Worm (Caenorhabditis elegans) whole organism, late embryonic: ENCODE measurements around the gene srw-87.

Source experiments
- C38D4.7 ChIP-seq: fragments of 200-800 bp; sonication (Bioruptor generic); optimal IDR thresholded peaks from 2 replicates; lab custom pipeline; 2018; ENCODE audit warnings: mild to moderate bottlenecking, missing genetic modification characterization, moderate library complexity, missing compliant biosample characterization
- ahr-1 ChIP-seq: sonication (generic microtip); optimal IDR thresholded peaks from 2 replicates; lab custom pipeline; 2016; ENCODE audit warnings: missing genetic modification characterization, missing compliant biosample characterization
- ceh-19 ChIP-seq: fragments of 200-800 bp; sonication (Bioruptor generic); optimal IDR thresholded peaks from 2 replicates; lab custom pipeline; 2018; ENCODE audit warnings: mild to moderate bottlenecking, missing genetic modification characterization, missing compliant biosample characterization
- ceh-2 ChIP-seq: sonication (generic microtip); optimal IDR thresholded peaks from 2 replicates; lab custom pipeline; 2016; ENCODE audit warnings: missing genotype, missing genetic modification characterization, missing compliant biosample characterization
- ceh-34 ChIP-seq: sonication (generic microtip); optimal IDR thresholded peaks from 2 replicates; lab custom pipeline; 2016; ENCODE audit warnings: mild to moderate bottlenecking, missing genetic modification characterization, missing compliant biosample characterization
- dve-1 ChIP-seq: sonication (generic microtip); optimal IDR thresholded peaks from 2 replicates; lab custom pipeline; 2017; ENCODE audit warnings: antibody characterized with exemption, mild to moderate bottlenecking, missing genetic modification characterization, missing compliant biosample characterization
- eyg-1 ChIP-seq: sonication (generic microtip); optimal IDR thresholded peaks from 2 replicates; lab custom pipeline; 2016; ENCODE audit warnings: missing genotype, missing genetic modification characterization, missing compliant biosample characterization
- nfya-1 ChIP-seq: sonication (generic microtip); optimal IDR thresholded peaks from 2 replicates; lab custom pipeline; 2017; ENCODE audit warnings: missing genetic modification characterization, mild to moderate bottlenecking, missing compliant biosample characterization, antibody characterized with exemption, moderate library complexity
- nhr-11 ChIP-seq: fragments of 150-350 bp; optimal IDR thresholded peaks from 2 replicates; lab custom pipeline; 2014; ENCODE audit warnings: missing biosample characterization, missing genetic modification characterization
- sdc-2 ChIP-seq: sonication (generic microtip); optimal IDR thresholded peaks from 2 replicates; lab custom pipeline; 2016; ENCODE audit warnings: missing genotype, missing genetic modification characterization, missing compliant biosample characterization
- tbx-2 ChIP-seq: sonication (generic microtip); optimal IDR thresholded peaks from 2 replicates; lab custom pipeline; 2016; ENCODE audit warnings: missing genetic modification characterization, missing compliant biosample characterization
- tbx-7 ChIP-seq: sonication (generic microtip); optimal IDR thresholded peaks from 2 replicates; lab custom pipeline; 2016; ENCODE audit warnings: missing genotype, missing genetic modification characterization, missing compliant biosample characterization
- unc-3 ChIP-seq, 2 experiments: fragments of 200-800 bp in 1 of 2; sonication (Bioruptor generic) in 1 of 2; sonication (generic microtip) in 1 of 2; conservative IDR thresholded peaks in 1 of 2; optimal IDR thresholded peaks in 1 of 2; 2 replicates each; pipeline versions ENCODE4 v1.3.6 to Lab custom; 2016 to 2022; ENCODE audit warnings: missing compliant biosample characterization in 2 of 2, missing genetic modification characterization in 2 of 2, missing genetic modification reagents in 1 of 2

DNA sequence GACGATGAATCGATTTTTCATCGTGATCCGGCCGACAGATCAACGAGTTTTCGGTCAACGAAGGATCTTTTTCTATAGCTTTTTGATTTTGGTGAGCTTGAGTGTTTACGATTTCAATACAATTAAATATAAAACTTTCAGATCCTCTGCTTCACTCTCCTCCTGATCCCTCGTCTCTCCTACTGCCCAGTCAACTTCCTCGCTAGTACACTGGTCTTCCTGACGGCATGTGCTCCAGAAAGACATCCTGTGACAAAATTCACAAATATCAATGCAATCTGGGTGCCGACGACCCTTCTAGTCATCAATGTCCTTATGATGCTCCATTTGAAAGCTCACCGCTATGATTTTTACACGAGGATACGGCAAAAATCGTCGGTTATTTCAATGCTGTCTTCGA lies 28.1 kb upstream of the srw-87 start:
- TF ChIP-seq tbx-7 (tag; lab: Kevin White, UChicago) (no peak), unc-3 (GFP tag; conservative IDR thresholded peaks at IDR 0.05; lab: Robert Waterston, UW) (no peak), unc-3 (tag; optimal IDR thresholded peaks at IDR 0.05; lab: Kevin White, UChicago) (no peak), nhr-11 (tag; lab: Kevin White, UChicago) (no peak), tbx-2 (tag; lab: Kevin White, UChicago) (no peak), ahr-1 (no peak), ceh-2 (tag; lab: Kevin White, UChicago) (no peak), dve-1 (no peak), eyg-1 (tag; lab: Kevin White, UChicago) (no peak), nfya-1 (tag; lab: Kevin White, UChicago) (no peak), sdc-2 (tag; lab: Kevin White, UChicago) (no peak), ceh-34 (tag; lab: Kevin White, UChicago) (no peak), C38D4.7 (no peak), ceh-19 (GFP tag; lab: Kevin White, UChicago) (no peak)
